Fruit fly (Drosophila melanogaster) whole organism, embryonic: Measurements from ENCODE around the gene lwr.

Experiments
- Abd-B ChIP-seq: fragments of 200-800 bp; sonication (Bioruptor generic); optimal IDR thresholded peaks from 2 replicates; lab custom pipeline; 2018; ENCODE audit warnings: missing biosample characterization, mild to moderate bottlenecking, missing genetic modification characterization, moderate library complexity
- Asciz ChIP-seq: fragments of 200-800 bp; sonication (Bioruptor generic); optimal IDR thresholded peaks from 2 replicates; lab custom pipeline; 2017; ENCODE audit warnings: missing biosample characterization, mild to moderate bottlenecking, missing genetic modification characterization, missing genetic modification reagents
- B-H2 ChIP-seq: fragments of 200-800 bp; sonication (Bioruptor generic); optimal IDR thresholded peaks from 2 replicates; lab custom pipeline; 2018; ENCODE audit warnings: missing biosample characterization, mild to moderate bottlenecking, missing genetic modification characterization
- Bgb ChIP-seq: fragments of 200-800 bp; sonication (Bioruptor generic); IDR thresholded peaks from 2 replicates; pipeline ENCODE4 v1.3.6; 2022; ENCODE audit warnings: missing biosample characterization, missing genetic modification characterization; ENCODE audit not compliant: partially characterized antibody
- CG10462 ChIP-seq: fragments of 200-800 bp; sonication (Bioruptor generic); optimal IDR thresholded peaks from 2 replicates; lab custom pipeline; 2016; ENCODE audit warnings: missing biosample characterization, missing genetic modification characterization
- CG10565 ChIP-seq: fragments of 200-800 bp; sonication (Bioruptor generic); optimal IDR thresholded peaks from 3 replicates; lab custom pipeline; 2016; ENCODE audit warnings: missing biosample characterization, mild to moderate bottlenecking, missing genetic modification characterization
- CG12236 ChIP-seq: fragments of 200-800 bp; sonication (Bioruptor generic); optimal IDR thresholded peaks from 2 replicates; lab custom pipeline; 2016; ENCODE audit warnings: missing biosample characterization, missing genetic modification characterization
- CG12942 ChIP-seq: fragments of 200-800 bp; sonication (Bioruptor generic); optimal IDR thresholded peaks from 3 replicates; lab custom pipeline; 2016; ENCODE audit warnings: missing biosample characterization, missing genetic modification characterization
- CG13287 ChIP-seq: fragments of 200-800 bp; sonication (Bioruptor generic); IDR thresholded peaks from 2 replicates; pipeline ENCODE4 v1.3.6; 2022; ENCODE audit warnings: missing biosample characterization, missing genetic modification characterization; ENCODE audit not compliant: partially characterized antibody
- CG14050 ChIP-seq: fragments of 200-800 bp; sonication (Bioruptor generic); IDR thresholded peaks from 3 replicates; pipeline ENCODE4 v1.3.6; 2022; ENCODE audit warnings: missing biosample characterization, missing genetic modification characterization
- CG15479 ChIP-seq: fragments of 200-800 bp; sonication (Bioruptor generic); optimal IDR thresholded peaks from 3 replicates; lab custom pipeline; 2019; ENCODE audit warnings: missing biosample characterization, mild to moderate bottlenecking, missing genetic modification characterization, moderate library complexity
- CG16863 ChIP-seq: fragments of 200-800 bp; sonication (Bioruptor generic); optimal IDR thresholded peaks from 3 replicates; lab custom pipeline; 2016; ENCODE audit warnings: missing biosample characterization, missing genetic modification characterization
- CG2202 ChIP-seq: fragments of 200-800 bp; sonication (Bioruptor generic); optimal IDR thresholded peaks from 2 replicates; lab custom pipeline; 2018; ENCODE audit warnings: missing biosample characterization, mild to moderate bottlenecking, missing genetic modification characterization
- CG2889 ChIP-seq: fragments of 200-800 bp; sonication (Bioruptor generic); IDR thresholded peaks from 3 replicates; pipeline ENCODE4 v1.3.6; 2022; ENCODE audit warnings: missing biosample characterization, missing genetic modification characterization
- CG31224 ChIP-seq: fragments of 200-800 bp; sonication (Bioruptor generic); IDR thresholded peaks from 2 replicates; pipeline ENCODE4 v1.3.6; 2022; ENCODE audit warnings: missing biosample characterization, missing genetic modification characterization
- CG33213 ChIP-seq: fragments of 200-800 bp; sonication (Bioruptor generic); optimal IDR thresholded peaks from 3 replicates; lab custom pipeline; 2016; ENCODE audit warnings: missing biosample characterization, missing genetic modification characterization
- CG4424 ChIP-seq: fragments of 200-800 bp; sonication (Bioruptor generic); optimal IDR thresholded peaks from 3 replicates; lab custom pipeline; 2016; ENCODE audit warnings: missing biosample characterization, missing genetic modification characterization
- CG5953 ChIP-seq: fragments of 200-800 bp; sonication (Bioruptor generic); IDR thresholded peaks from 2 replicates; pipeline ENCODE4 v1.3.6; 2022; ENCODE audit warnings: missing biosample characterization, missing genetic modification characterization
- CG6175 ChIP-seq: fragments of 200-800 bp; sonication (Bioruptor generic); IDR thresholded peaks from 3 replicates; pipeline ENCODE4 v1.3.6; 2022; ENCODE audit warnings: missing biosample characterization, missing genetic modification characterization
- CG8281 ChIP-seq: fragments of 200-800 bp; sonication (Bioruptor generic); optimal IDR thresholded peaks from 2 replicates; lab custom pipeline; 2018; ENCODE audit warnings: missing biosample characterization, mild to moderate bottlenecking, missing genetic modification characterization, moderate library complexity
- CG8359 ChIP-seq: fragments of 200-800 bp; sonication (Bioruptor generic); optimal IDR thresholded peaks from 2 replicates; lab custom pipeline; 2017; ENCODE audit warnings: missing biosample characterization, mild to moderate bottlenecking, missing genetic modification characterization, borderline replicate concordance
- CG9932 ChIP-seq: fragments of 200-800 bp; sonication (Bioruptor generic); IDR thresholded peaks from 2 replicates; pipeline ENCODE4 v1.3.6; 2022; ENCODE audit warnings: missing biosample characterization, missing genetic modification characterization
- Dfd ChIP-seq, 2 experiments: fragments of >200 bp; optimal IDR thresholded peaks; 2 replicates each; lab custom pipeline; 2017; ENCODE audit warnings: missing biosample characterization in 2 of 2, missing genetic modification characterization in 2 of 2
- Doc2 ChIP-seq: fragments of 200-800 bp; sonication (Bioruptor generic); IDR thresholded peaks from 2 replicates; pipeline ENCODE4 v1.3.6; 2022; ENCODE audit warnings: missing biosample characterization, missing genetic modification characterization
- Dp ChIP-seq: fragments of 200-800 bp; sonication (Bioruptor generic); optimal IDR thresholded peaks from 2 replicates; lab custom pipeline; 2018; ENCODE audit warnings: missing biosample characterization, mild to moderate bottlenecking, missing genetic modification characterization, moderate library complexity
- Fer1 ChIP-seq: fragments of 200-800 bp; sonication (Bioruptor generic); optimal IDR thresholded peaks from 2 replicates; lab custom pipeline; 2017; ENCODE audit warnings: missing biosample characterization, mild to moderate bottlenecking, missing genetic modification characterization
- Lhr ChIP-seq: fragments of 200-800 bp; sonication (Bioruptor generic); optimal IDR thresholded peaks from 3 replicates; lab custom pipeline; 2017; ENCODE audit warnings: mild to moderate bottlenecking, missing biosample characterization, missing genetic modification reagents, missing genetic modification characterization
- Lpt ChIP-seq: fragments of >200 bp; optimal IDR thresholded peaks from 2 replicates; lab custom pipeline; 2018; ENCODE audit warnings: missing biosample characterization, missing genetic modification characterization
- Med ChIP-seq: fragments of 200-800 bp; sonication (Bioruptor generic); peaks from one replicate; lab custom pipeline; 2016; ENCODE audit warnings: missing biosample characterization, missing genetic modification characterization, mild to moderate bottlenecking, inconsistent platforms, moderate library complexity
- Nf-YB ChIP-seq: fragments of 200-800 bp; sonication (Bioruptor generic); optimal IDR thresholded peaks from 3 replicates; lab custom pipeline; 2019; ENCODE audit warnings: missing biosample characterization, mild to moderate bottlenecking, missing genetic modification characterization, moderate library complexity
- NfI ChIP-seq: fragments of 200-800 bp; sonication (Bioruptor generic); optimal IDR thresholded peaks from 3 replicates; lab custom pipeline; 2018; ENCODE audit warnings: missing biosample characterization, mild to moderate bottlenecking, missing genetic modification characterization, moderate library complexity
- Spps ChIP-seq: fragments of 200-800 bp; sonication (Bioruptor generic); optimal IDR thresholded peaks from 2 replicates; lab custom pipeline; 2018; ENCODE audit warnings: missing biosample characterization, mild to moderate bottlenecking, missing genetic modification characterization
- Trl ChIP-seq, 3 experiments: fragments of >200 bp in 2 of 3; fragments of 200-800 bp in 1 of 3; sonication (Bioruptor generic) in 1 of 3; optimal IDR thresholded peaks; 2 replicates in 1 of 3; 3 replicates in 2 of 3; lab custom pipeline; 2016 to 2017; ENCODE audit warnings: missing biosample characterization in 1 of 3, missing genetic modification characterization in 1 of 3
- bbx ChIP-seq: fragments of 200-800 bp; sonication (Bioruptor generic); IDR thresholded peaks from 2 replicates; pipeline ENCODE4 v1.3.6; 2022; ENCODE audit warnings: missing biosample characterization, missing genetic modification characterization; ENCODE audit not compliant: partially characterized antibody
- dimm ChIP-seq: fragments of 200-800 bp; sonication (Bioruptor generic); IDR thresholded peaks from 2 replicates; pipeline ENCODE4 v1.3.6; 2022; ENCODE audit warnings: missing biosample characterization, missing genetic modification characterization
- exex ChIP-seq: fragments of 200-800 bp; sonication (Bioruptor generic); optimal IDR thresholded peaks from 4 replicates; lab custom pipeline; 2018; ENCODE audit warnings: missing biosample characterization, mild to moderate bottlenecking, missing genetic modification characterization, moderate library complexity
- fd64A ChIP-seq: fragments of 200-800 bp; sonication (Bioruptor generic); optimal IDR thresholded peaks from 3 replicates; lab custom pipeline; 2018; ENCODE audit warnings: missing biosample characterization, mild to moderate bottlenecking, missing genetic modification characterization
- h ChIP-seq: fragments of >200 bp; optimal IDR thresholded peaks from 2 replicates; lab custom pipeline; 2017
- hth ChIP-seq: fragments of >200 bp; optimal IDR thresholded peaks from 2 replicates; lab custom pipeline; 2017; ENCODE audit warnings: inconsistent platforms
- mirr ChIP-seq: fragments of 200-800 bp; sonication (Bioruptor generic); optimal IDR thresholded peaks from 3 replicates; lab custom pipeline; 2018; ENCODE audit warnings: missing biosample characterization, mild to moderate bottlenecking, missing genetic modification characterization
- nom ChIP-seq: fragments of 200-800 bp; sonication (Bioruptor generic); optimal IDR thresholded peaks from 2 replicates; lab custom pipeline; 2017; ENCODE audit warnings: missing biosample characterization, missing genetic modification characterization, mild to moderate bottlenecking, moderate library complexity, missing genetic modification reagents
- pan ChIP-seq, 4 experiments: fragments of >200 bp in 3 of 4; fragments of 200-800 bp in 1 of 4; sonication (Bioruptor generic) in 1 of 4; optimal IDR thresholded peaks in 3 of 4; IDR thresholded peaks in 1 of 4; 2 replicates each; pipeline versions ENCODE4 v1.3.6 to Lab custom; 2017 to 2022; ENCODE audit warnings: missing biosample characterization in 2 of 4, missing genetic modification characterization in 2 of 4, mixed read lengths in 1 of 4
- sug ChIP-seq: fragments of 200-800 bp; optimal IDR thresholded peaks from 2 replicates; lab custom pipeline; 2019; ENCODE audit warnings: missing biosample characterization, mild to moderate bottlenecking, missing genetic modification characterization, moderate library complexity
- tap ChIP-seq: fragments of 200-800 bp; optimal IDR thresholded peaks from 3 replicates; lab custom pipeline; 2019; ENCODE audit warnings: missing biosample characterization, mild to moderate bottlenecking, missing genetic modification characterization, moderate library complexity
- tgo ChIP-seq: fragments of 200-800 bp; sonication (Bioruptor generic); IDR thresholded peaks from 3 replicates; pipeline ENCODE4 v1.3.6; 2022; ENCODE audit warnings: missing biosample characterization, missing genetic modification characterization
- vfl ChIP-seq: fragments of 200-800 bp; sonication (Bioruptor generic); optimal IDR thresholded peaks from 2 replicates; lab custom pipeline; 2016; ENCODE audit warnings: missing biosample characterization, missing genetic modification characterization
- z ChIP-seq: fragments of 200-800 bp; sonication (Bioruptor generic); IDR thresholded peaks from 3 replicates; pipeline ENCODE4 v1.3.6; 2022; ENCODE audit warnings: missing biosample characterization, missing genetic modification characterization

lwr gene

dm6 chr2L:516032-516993, 26.1 kb downstream of the lwr start (continued):
- no peak for TF ChIP-seq exex (tag; lab: Kevin White, UChicago)
- 0 out of 3 replicates have a peak, but pooled peaks have one; percentile 34 for TF ChIP-seq CG6175
- peak; percentile 45; the same call in 1 of the 2 replicates for TF ChIP-seq Doc2 (GFP tag; lab: Robert Waterston, UW)
- peak; percentile 39 for TF ChIP-seq nom (GFP tag; lab: Kevin White, UChicago)
- no peak for TF ChIP-seq B-H2 (GFP tag; lab: Kevin White, UChicago)
- peak; percentile 86 for TF ChIP-seq Fer1 (GFP tag; lab: Kevin White, UChicago)
- peak; percentile 70 for TF ChIP-seq Spps
- peak; percentile 49 for TF ChIP-seq CG12236
- peak; percentile 82 for TF ChIP-seq Asciz (GFP tag; lab: Kevin White, UChicago)
- peak; percentile 53 for TF ChIP-seq CG9932
- TF ChIP-seq tgo (GFP tag; lab: Robert Waterston, UW): peak; percentile 62
- TF ChIP-seq CG10462 (GFP tag; lab: Kevin White, UChicago): peak; percentile 39
- peak; percentile 32; the same call in 1 of the 2 replicates for TF ChIP-seq dimm (GFP tag; lab: Robert Waterston, UW)
- peak; percentile 41; the same call in 1 of the 3 replicates for TF ChIP-seq CG2889 (GFP tag; lab: Robert Waterston, UW)
- TF ChIP-seq Dfd (GFP tag; optimal IDR thresholded peaks at IDR 0.05; lab: Kevin White, UChicago): no peak
- TF ChIP-seq NfI (GFP tag; lab: Kevin White, UChicago): peak; percentile 55
- TF ChIP-seq CG2202: peak; percentile 76
- TF ChIP-seq hth (lab: Kevin White, UChicago): no peak
- peak; percentile 83 for TF ChIP-seq tap (tag; lab: Kevin White, UChicago)
- no peak for TF ChIP-seq mirr (GFP tag; lab: Kevin White, UChicago)
- peak; percentile 64; the same call in 1 of the 2 replicates for TF ChIP-seq CG5953 (GFP tag; lab: Robert Waterston, UW)
- TF ChIP-seq Med (GFP tag; lab: Kevin White, UChicago): peak; percentile 93
- TF ChIP-seq vfl (GFP tag; lab: Kevin White, UChicago): peak; percentile 50
- TF ChIP-seq CG16863 (GFP tag; lab: Kevin White, UChicago): peak; percentile 57
- TF ChIP-seq h: no peak
- TF ChIP-seq Lhr (GFP tag; lab: Kevin White, UChicago): peak; percentile 18
- peak; percentile 65 for TF ChIP-seq CG8359 (GFP tag; lab: Kevin White, UChicago)
- peak; percentile 64 for TF ChIP-seq CG14050
- peak; percentile 87 for TF ChIP-seq CG4424
- TF ChIP-seq sug (tag; lab: Kevin White, UChicago): peak; percentile 55
- TF ChIP-seq Nf-YB (GFP tag; lab: Kevin White, UChicago): peak; percentile 86
- TF ChIP-seq CG12942 (GFP tag; lab: Kevin White, UChicago): peak; percentile 71
- TF ChIP-seq CG33213: no peak
- no peak for TF ChIP-seq Bgb (GFP tag; lab: Robert Waterston, UW)
- TF ChIP-seq fd64A: peak; percentile 40
- no peak for TF ChIP-seq CG31224 (GFP tag; lab: Robert Waterston, UW)
- no peak for TF ChIP-seq CG13287
- peak; percentile 48 for TF ChIP-seq CG8281 (tag; lab: Kevin White, UChicago)
- TF ChIP-seq Lpt (GFP tag; lab: Kevin White, UChicago): no peak
- peak; percentile 79 to 88 for TF ChIP-seq Trl (optimal IDR thresholded peaks at IDR 0.05; lab: Kevin White, UChicago)
- peak; percentile 47 for TF ChIP-seq Trl (GFP tag; optimal IDR thresholded peaks at IDR 0.05; lab: Kevin White, UChicago)
- TF ChIP-seq z (GFP tag; lab: Robert Waterston, UW): no peak
- no peak for TF ChIP-seq CG10565 (GFP tag; lab: Kevin White, UChicago)
- peak; percentile 48 for TF ChIP-seq CG15479 (GFP tag; lab: Kevin White, UChicago)
- no peak for TF ChIP-seq Dp (GFP tag; lab: Kevin White, UChicago)
- TF ChIP-seq bbx: no peak
- TF ChIP-seq Abd-B (GFP tag; lab: Kevin White, UChicago): peak; percentile 51
- no peak for TF ChIP-seq pan (optimal IDR thresholded peaks at IDR 0.05; lab: Kevin White, UChicago)
- peak in 1 of 2 experiments; percentile 78 for TF ChIP-seq pan (GFP tag; optimal IDR thresholded peaks at IDR 0.05 in 1 of 2, IDR thresholded peaks at IDR 0.05 in 1 of 2)
